Fruit fly (Drosophila melanogaster): ENCODE measurements around the gene RpS21.
A peak's percentile ranks its signal among the peaks of the same experiment; 100 is the strongest.

RpS21 gene

dm6 chr2L:2855773-2856615 lies at the start of gene RpS21, which contains the start of gene CG3104 (continued):
- TF ChIP-seq bab2 (GFP tag; optimal IDR thresholded peaks at IDR 0.05) (peak; percentile 84), fd3F (GFP tag; optimal IDR thresholded peaks at IDR 0.05) (peak; percentile 73), CG4617 (GFP tag; optimal IDR thresholded peaks at IDR 0.05; ENCODE audit: borderline replicate concordance) (peak; percentile 92), trh (GFP tag; optimal IDR thresholded peaks at IDR 0.05) (peak; percentile 65), CG31388 (GFP tag; optimal IDR thresholded peaks at IDR 0.05) (peak; percentile 74), Mes4 (GFP tag; optimal IDR thresholded peaks at IDR 0.05) (peak; percentile 88), ara (GFP tag; IDR thresholded peaks at IDR 0.05) (peak; percentile 78), HmgZ (tag; optimal IDR thresholded peaks at IDR 0.05) (peak; percentile 82), CG1602 (GFP tag; optimal IDR thresholded peaks at IDR 0.05) (peak; percentile 72), gsb (GFP tag; IDR thresholded peaks at IDR 0.05) (peak; percentile 81), Spps (tag; optimal IDR thresholded peaks at IDR 0.05) (peak; percentile 48), scrt (GFP tag; optimal IDR thresholded peaks at IDR 0.05) (peak; percentile 83), eyg (GFP tag; optimal IDR thresholded peaks at IDR 0.05) (peak; percentile 84), NFAT (GFP tag; IDR thresholded peaks at IDR 0.05) (peak; percentile 98), pzg (GFP tag; optimal IDR thresholded peaks at IDR 0.05) (peak; percentile 90), Bteb2 (GFP tag; optimal IDR thresholded peaks at IDR 0.05) (peak; percentile 75), pum (GFP tag; optimal IDR thresholded peaks at IDR 0.05) (peak; percentile 65), Max (GFP tag; optimal IDR thresholded peaks at IDR 0.05) (peak; percentile 89), fd102C (GFP tag; optimal IDR thresholded peaks at IDR 0.05) (peak; percentile 62), br (optimal IDR thresholded peaks at IDR 0.05) (no peak), kay (GFP tag; optimal IDR thresholded peaks at IDR 0.05) (no peak), CG10267 (tag; optimal IDR thresholded peaks at IDR 0.05) (peak; percentile 81), gsb-n (tag; optimal IDR thresholded peaks at IDR 0.05) (peak; percentile 76), CHES-1-like (GFP tag; optimal IDR thresholded peaks at IDR 0.05) (peak; percentile 80), Atf3 (GFP tag; optimal IDR thresholded peaks at IDR 0.05) (peak; percentile 76), Sox102F (GFP tag; optimal IDR thresholded peaks at IDR 0.05) (peak; percentile 38), CG31441 (GFP tag; IDR thresholded peaks at IDR 0.05) (peak; percentile 75), CG8765 (GFP tag; IDR thresholded peaks at IDR 0.05) (peak; percentile 78), HLHmδ (GFP tag; optimal IDR thresholded peaks at IDR 0.05) (peak; percentile 97), CG2875 (GFP tag; optimal IDR thresholded peaks at IDR 0.05) (peak; percentile 77), z (GFP tag; IDR thresholded peaks at IDR 0.05) (no peak), ro (GFP tag; IDR thresholded peaks at IDR 0.05) (peak; percentile 76), CG6254 (GFP tag; optimal IDR thresholded peaks at IDR 0.05) (peak; percentile 46), Bgb (GFP tag; IDR thresholded peaks at IDR 0.05; ENCODE audit: partially characterized antibody) (peak; percentile 29), CG15011 (GFP tag; optimal IDR thresholded peaks at IDR 0.05) (peak; percentile 86), wor (GFP tag; IDR thresholded peaks at IDR 0.05) (peak; percentile 67), B-H1 (GFP tag; IDR thresholded peaks at IDR 0.05) (peak; percentile 76), cwo (GFP tag; optimal IDR thresholded peaks at IDR 0.05) (peak; percentile 63), bsh (GFP tag; optimal IDR thresholded peaks at IDR 0.05) (peak; percentile 34 to 69), CG13775 (GFP tag; optimal IDR thresholded peaks at IDR 0.05) (peak; percentile 93), jing (GFP tag; optimal IDR thresholded peaks at IDR 0.05) (peak; percentile 39), CG11723 (GFP tag; optimal IDR thresholded peaks at IDR 0.05) (peak; percentile 88), Hey (tag; optimal IDR thresholded peaks at IDR 0.05) (peak; percentile 79), Aef1 (GFP tag; IDR thresholded peaks at IDR 0.05) (peak; percentile 88), CG32532 (GFP tag; IDR thresholded peaks at IDR 0.05) (peak; percentile 95), PHDP (tag; optimal IDR thresholded peaks at IDR 0.05) (peak; percentile 57), CTCF (GFP tag; optimal IDR thresholded peaks at IDR 0.05) (peak; percentile 98), mld (GFP tag; IDR thresholded peaks at IDR 0.05; ENCODE audit: partially characterized antibody) (no peak), Meics (GFP tag; optimal IDR thresholded peaks at IDR 0.05) (peak; percentile 92), CG7745 (tag; optimal IDR thresholded peaks at IDR 0.05) (no peak)

All from whole organism, embryonic.